Worm (Caenorhabditis elegans) whole organism, L3 larva: ENCODE measurements around the gene F57A8.6.
A peak's percentile ranks its signal among the peaks of the same experiment; 100 is the strongest.

Experiments
- R02D3.7 ChIP-seq: fragments of 150-350 bp; optimal IDR thresholded peaks from 2 replicates; lab custom pipeline; 2014; ENCODE audit warnings: missing biosample characterization, missing genetic modification characterization
- aly-2 ChIP-seq: fragments of 150-350 bp; optimal IDR thresholded peaks from 2 replicates; lab custom pipeline; 2014; ENCODE audit warnings: missing biosample characterization, missing genetic modification characterization
- ceh-16 ChIP-seq: sonication (generic microtip); optimal IDR thresholded peaks from 2 replicates; lab custom pipeline; 2017; ENCODE audit warnings: missing biosample characterization, missing genetic modification characterization
- ceh-28 ChIP-seq: fragments of 150-350 bp; optimal IDR thresholded peaks from 2 replicates; lab custom pipeline; 2014; ENCODE audit warnings: missing biosample characterization, missing genetic modification reagents, missing genetic modification characterization
- ceh-82 ChIP-seq: fragments of 150-350 bp; optimal IDR thresholded peaks from 2 replicates; lab custom pipeline; 2014; ENCODE audit warnings: missing biosample characterization, missing genetic modification characterization
- ceh-9 ChIP-seq: sonication (generic microtip); optimal IDR thresholded peaks from 2 replicates; lab custom pipeline; 2018; ENCODE audit warnings: missing biosample characterization, missing genetic modification characterization
- daf-12 ChIP-seq: fragments of 150-350 bp; optimal IDR thresholded peaks from 2 replicates; lab custom pipeline; 2014; ENCODE audit warnings: missing biosample characterization, missing genetic modification reagents, missing genetic modification characterization
- egl-27 ChIP-seq: sonication (generic microtip); optimal IDR thresholded peaks from 4 replicates; lab custom pipeline; 2017; ENCODE audit warnings: missing biosample characterization, missing genetic modification reagents, missing genetic modification characterization
- egl-5 ChIP-seq: fragments of 150-350 bp; optimal IDR thresholded peaks from 2 replicates; lab custom pipeline; 2017; ENCODE audit warnings: missing biosample characterization, missing genetic modification reagents, missing genetic modification characterization, inconsistent platforms
- elt-1 ChIP-seq: fragments of 150-350 bp; optimal IDR thresholded peaks from 2 replicates; lab custom pipeline; 2014; ENCODE audit warnings: missing biosample characterization, missing genetic modification characterization
- elt-2 ChIP-seq: sonication (generic microtip); optimal IDR thresholded peaks from 2 replicates; lab custom pipeline; 2016; ENCODE audit warnings: missing genetic modification reagents, mild to moderate bottlenecking, missing genetic modification characterization, missing compliant biosample characterization
- elt-3 ChIP-seq, 3 experiments: fragments of 150-350 bp in 1 of 3; sonication (generic microtip) in 2 of 3; optimal IDR thresholded peaks; 2 replicates in 2 of 3; 4 replicates in 1 of 3; lab custom pipeline; 2014 to 2017; ENCODE audit warnings: missing biosample characterization in 3 of 3, missing genetic modification characterization in 3 of 3
- fkh-10 ChIP-seq: sonication (generic microtip); optimal IDR thresholded peaks from 2 replicates; lab custom pipeline; 2017; ENCODE audit warnings: missing biosample characterization, missing genetic modification reagents, missing genetic modification characterization
- fkh-2 ChIP-seq: fragments of 150-350 bp; optimal IDR thresholded peaks from 2 replicates; lab custom pipeline; 2014; ENCODE audit warnings: missing biosample characterization, missing genetic modification reagents, missing genetic modification characterization
- fos-1 ChIP-seq: fragments of 150-350 bp; optimal IDR thresholded peaks from 2 replicates; lab custom pipeline; 2014; ENCODE audit warnings: missing biosample characterization, missing genetic modification characterization
- hmg-11 ChIP-seq: sonication (generic microtip); optimal IDR thresholded peaks from 2 replicates; lab custom pipeline; 2016; ENCODE audit warnings: missing genetic modification characterization, missing compliant biosample characterization
- jun-1 ChIP-seq: fragments of 150-350 bp; optimal IDR thresholded peaks from 2 replicates; lab custom pipeline; 2014; ENCODE audit warnings: missing biosample characterization, missing genetic modification reagents, missing genetic modification characterization
- lin-15B ChIP-seq: fragments of 150-350 bp; optimal IDR thresholded peaks from 2 replicates; lab custom pipeline; 2014; ENCODE audit warnings: missing biosample characterization, missing genetic modification characterization
- lsy-12 ChIP-seq: sonication (generic microtip); optimal IDR thresholded peaks from 2 replicates; lab custom pipeline; 2016; ENCODE audit warnings: mild to moderate bottlenecking, missing genetic modification characterization, missing compliant biosample characterization
- mdl-1 ChIP-seq: fragments of 150-350 bp; optimal IDR thresholded peaks from 2 replicates; lab custom pipeline; 2014; ENCODE audit warnings: missing biosample characterization, missing genetic modification characterization
- nfya-1 ChIP-seq: sonication (generic microtip); optimal IDR thresholded peaks from 2 replicates; lab custom pipeline; 2017; ENCODE audit warnings: missing genetic modification characterization, mild to moderate bottlenecking, missing compliant biosample characterization, antibody characterized with exemption, moderate library complexity; ENCODE audit not compliant: insufficient read depth
- nhr-11 ChIP-seq: fragments of 150-350 bp; optimal IDR thresholded peaks from 2 replicates; lab custom pipeline; 2014; ENCODE audit warnings: missing biosample characterization, missing genetic modification characterization
- nhr-23 ChIP-seq: fragments of 150-350 bp; optimal IDR thresholded peaks from 2 replicates; lab custom pipeline; 2014; ENCODE audit warnings: missing biosample characterization, missing genetic modification reagents, missing genetic modification characterization
- nhr-237 ChIP-seq: fragments of 150-350 bp; optimal IDR thresholded peaks from 2 replicates; lab custom pipeline; 2014; ENCODE audit warnings: missing biosample characterization, missing genetic modification characterization
- nhr-25 ChIP-seq: sonication (generic microtip); optimal IDR thresholded peaks from 2 replicates; lab custom pipeline; 2017; ENCODE audit warnings: missing biosample characterization, missing genetic modification characterization
- nhr-43 ChIP-seq: sonication (generic microtip); optimal IDR thresholded peaks from 2 replicates; lab custom pipeline; 2016; ENCODE audit warnings: mild to moderate bottlenecking, missing genetic modification characterization, missing compliant biosample characterization; ENCODE audit not compliant: poor library complexity, severe bottlenecking
- nhr-76 ChIP-seq: fragments of 150-350 bp; sonication (generic microtip); optimal IDR thresholded peaks from 5 replicates; lab custom pipeline; 2014; ENCODE audit warnings: missing biosample characterization, missing genetic modification characterization
- nhr-77 ChIP-seq: fragments of 150-350 bp; optimal IDR thresholded peaks from 2 replicates; lab custom pipeline; 2014; ENCODE audit warnings: missing biosample characterization, missing genetic modification characterization
- pha-4 ChIP-seq: fragments of 150-350 bp; optimal IDR thresholded peaks from 2 replicates; lab custom pipeline; 2014; ENCODE audit warnings: missing biosample characterization, missing genetic modification reagents, missing genetic modification characterization
- pqm-1 ChIP-seq: fragments of 150-350 bp; optimal IDR thresholded peaks from 2 replicates; lab custom pipeline; 2017; ENCODE audit warnings: missing biosample characterization, missing genetic modification characterization, inconsistent platforms
- sea-2 ChIP-seq: fragments of 150-350 bp; sonication (generic microtip); optimal IDR thresholded peaks from 4 replicates; lab custom pipeline; 2014; ENCODE audit warnings: missing biosample characterization, missing genetic modification reagents, missing genetic modification characterization
- skn-1 ChIP-seq: fragments of 150-350 bp; optimal IDR thresholded peaks from 2 replicates; lab custom pipeline; 2014; ENCODE audit warnings: missing biosample characterization, missing genetic modification characterization
- snpc-4 ChIP-seq: fragments of 150-350 bp; optimal IDR thresholded peaks from 2 replicates; lab custom pipeline; 2014; ENCODE audit warnings: missing biosample characterization, missing genetic modification characterization
- tbx-2 ChIP-seq: sonication (generic microtip); optimal IDR thresholded peaks from 2 replicates; lab custom pipeline; 2016; ENCODE audit warnings: mild to moderate bottlenecking, missing genetic modification characterization, missing compliant biosample characterization
- unc-39 ChIP-seq: sonication (generic microtip); optimal IDR thresholded peaks from 4 replicates; lab custom pipeline; 2017; ENCODE audit warnings: missing biosample characterization, missing genetic modification characterization
- unc-62 ChIP-seq: fragments of 150-350 bp; sonication (generic microtip); optimal IDR thresholded peaks from 4 replicates; lab custom pipeline; 2014; ENCODE audit warnings: missing biosample characterization, missing genetic modification reagents, missing genetic modification characterization
- ztf-11 ChIP-seq: fragments of 150-350 bp; optimal IDR thresholded peaks from 2 replicates; lab custom pipeline; 2014; ENCODE audit warnings: missing biosample characterization, missing genetic modification characterization

Gene F57A8.6

DNA sequence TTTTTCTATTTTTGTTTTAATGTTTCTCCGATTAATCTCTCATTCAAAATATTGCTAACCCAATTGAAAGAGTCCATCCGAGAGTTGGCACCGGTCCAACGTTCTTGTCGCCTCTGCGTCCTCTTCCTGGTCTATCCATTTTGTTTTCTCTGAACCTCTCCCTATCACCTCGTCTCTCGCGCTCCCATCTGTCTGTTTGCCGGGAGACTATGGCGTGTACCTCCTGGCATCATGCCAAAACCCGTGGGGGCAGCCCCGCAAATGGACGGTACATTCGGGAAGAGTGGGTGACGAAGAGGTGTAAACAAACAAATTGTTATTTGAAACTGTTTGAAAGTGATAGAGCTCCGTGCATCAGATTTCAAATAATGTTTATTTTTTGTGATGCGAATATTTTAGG lies 37.4 kb downstream of the F57A8.6 start, which contains the start of gene T06E8.2:
TSS of gene T06E8.2 (minus strand) at position 139 of the 400 bp plus-strand sequence.
- TF ChIP-seq ceh-16 (tag; lab: Kevin White, UChicago) (no peak), tbx-2 (tag; lab: Kevin White, UChicago) (no peak), lin-15B (tag; lab: Kevin White, UChicago) (peak; percentile 6), fos-1 (tag; lab: Kevin White, UChicago) (no peak), nhr-11 (tag; lab: Kevin White, UChicago) (no peak), mdl-1 (no peak), fkh-10 (no peak), R02D3.7 (tag; lab: Kevin White, UChicago) (no peak), nhr-76 (tag; lab: Kevin White, UChicago) (no peak), nfya-1 (tag; lab: Kevin White, UChicago) (peak; percentile 27), snpc-4 (tag; lab: Kevin White, UChicago) (peak; percentile 56), egl-5 (tag; lab: Kevin White, UChicago) (no peak), egl-27 (tag; lab: Kevin White, UChicago) (no peak), sea-2 (GFP tag; lab: Kevin White, UChicago) (no peak), elt-3 (tag; optimal IDR thresholded peaks at IDR 0.05; lab: Kevin White, UChicago) (no peak), skn-1 (tag; lab: Kevin White, UChicago) (no peak), daf-12 (tag; lab: Kevin White, UChicago) (no peak), nhr-237 (tag; lab: Kevin White, UChicago) (no peak), pha-4 (tag; lab: Kevin White, UChicago) (peak; percentile 91), lsy-12 (tag; lab: Kevin White, UChicago) (no peak), hmg-11 (tag; lab: Kevin White, UChicago) (peak; percentile 24), fkh-2 (tag; lab: Kevin White, UChicago) (no peak), nhr-43 (tag; lab: Kevin White, UChicago) (peak; percentile 27), unc-62 (GFP tag; lab: Kevin White, UChicago) (no peak), ceh-82 (tag; lab: Kevin White, UChicago) (no peak), unc-39 (no peak)

DNA sequence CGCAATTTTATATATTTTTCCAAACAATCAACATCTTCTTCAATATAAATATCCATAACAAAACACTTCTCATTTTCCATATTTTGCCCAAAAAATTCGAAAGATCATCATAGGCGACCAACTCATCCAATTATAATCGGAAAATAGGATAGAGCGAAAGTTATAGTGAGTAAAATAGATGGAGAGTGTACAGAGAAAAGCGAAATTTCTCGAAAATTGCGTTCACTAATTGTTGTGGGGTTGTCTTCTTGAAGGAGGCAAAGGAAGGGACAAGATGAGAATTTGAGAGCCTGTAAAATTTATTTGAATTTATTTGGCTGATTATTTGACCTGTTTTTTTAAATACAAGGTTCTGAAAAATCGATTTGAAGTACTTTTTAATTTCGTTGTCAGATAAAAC lies 38.1 kb downstream of the F57A8.6 start:
- TF ChIP-seq nhr-23 (tag; lab: Kevin White, UChicago), result peak; percentile 2
- TF ChIP-seq fkh-2 (tag; lab: Kevin White, UChicago), result no peak

ce11 chrV:10031384-10032171 lies 42.1 kb downstream of the F57A8.6 start:
- TF ChIP-seq elt-2 (tag; lab: Kevin White, UChicago) (peak; percentile 70), daf-12 (tag; lab: Kevin White, UChicago) (no peak), elt-3 (tag; optimal IDR thresholded peaks at IDR 0.05; lab: Kevin White, UChicago) (peak in 1 of 3 experiments; percentile 31), egl-27 (tag; lab: Kevin White, UChicago) (no peak), ceh-9 (tag; lab: Kevin White, UChicago) (no peak), aly-2 (tag; lab: Kevin White, UChicago) (no peak), nhr-77 (tag; lab: Kevin White, UChicago) (no peak), elt-1 (tag; lab: Kevin White, UChicago) (no peak), fkh-2 (tag; lab: Kevin White, UChicago) (no peak), nfya-1 (tag; lab: Kevin White, UChicago) (peak; percentile 47), pqm-1 (peak; percentile 54), pha-4 (tag; lab: Kevin White, UChicago) (peak; percentile 46), R02D3.7 (tag; lab: Kevin White, UChicago) (no peak), nhr-23 (tag; lab: Kevin White, UChicago) (peak; percentile 19), jun-1 (tag; lab: Kevin White, UChicago) (no peak), skn-1 (tag; lab: Kevin White, UChicago) (peak; percentile 23), ceh-28 (no peak), mdl-1 (no peak), nhr-76 (tag; lab: Kevin White, UChicago) (no peak), unc-62 (GFP tag; lab: Kevin White, UChicago) (no peak), nhr-25 (tag; lab: Kevin White, UChicago) (no peak), lin-15B (tag; lab: Kevin White, UChicago) (no peak), ztf-11 (tag; lab: Kevin White, UChicago) (no peak)
